Fruit fly (Drosophila melanogaster): Measurements from ENCODE around the gene Membrin.

dm6 chr3L:5367744-5368507 is 1.7 kb downstream of the Membrin start, which contains the start of gene Pfdn4:
- TF ChIP-seq psq (optimal IDR thresholded peaks at IDR 0.05): no peak
- no peak for TF ChIP-seq Myc (optimal IDR thresholded peaks at IDR 0.05)
- TF ChIP-seq h (optimal IDR thresholded peaks at IDR 0.05): no peak
- TF ChIP-seq Sin3A (optimal IDR thresholded peaks at IDR 0.05): no peak
